Fruit fly (Drosophila melanogaster): Measurements from ENCODE around the gene neo.

Gene neo

dm6 chr3R:29859763-29860162 lies 40.8 kb downstream of the neo start (continued):
- TF ChIP-seq CG3163 (GFP tag; optimal IDR thresholded peaks at IDR 0.05) = no peak
- no peak for TF ChIP-seq CG14667 (GFP tag; IDR thresholded peaks at IDR 0.05)
- TF ChIP-seq sisA (GFP tag; IDR thresholded peaks at IDR 0.05) = no peak
- no peak for TF ChIP-seq CG6689 (GFP tag; IDR thresholded peaks at IDR 0.05)
- peak; percentile 7 for TF ChIP-seq twi (tag; optimal IDR thresholded peaks at IDR 0.05)
- TF ChIP-seq lov (optimal IDR thresholded peaks at IDR 0.05) = no peak
- no peak for TF ChIP-seq lov (GFP tag; IDR thresholded peaks at IDR 0.05)
- peak; percentile 68 for TF ChIP-seq Fer1 (GFP tag; optimal IDR thresholded peaks at IDR 0.05)
- TF ChIP-seq tap (tag; optimal IDR thresholded peaks at IDR 0.05) = no peak
- no peak for TF ChIP-seq Poxn (GFP tag; IDR thresholded peaks at IDR 0.05)
- no peak for TF ChIP-seq CG5953 (GFP tag; IDR thresholded peaks at IDR 0.05)
- no peak for TF ChIP-seq gsb (GFP tag; IDR thresholded peaks at IDR 0.05)
- no peak for TF ChIP-seq Bdp1 (GFP tag; optimal IDR thresholded peaks at IDR 0.05)
- TF ChIP-seq nerfin-2 (GFP tag; IDR thresholded peaks at IDR 0.05; ENCODE audit: partially characterized antibody) = peak; percentile 58; the same call in 1 of the 2 replicates
- TF ChIP-seq tup (GFP tag; optimal IDR thresholded peaks at IDR 0.05) = no peak
- peak; percentile 45 for TF ChIP-seq CG9817 (tag; optimal IDR thresholded peaks at IDR 0.05)
- TF ChIP-seq ash1 (GFP tag; optimal IDR thresholded peaks at IDR 0.05) = no peak
- TF ChIP-seq CG43689 (GFP tag; IDR thresholded peaks at IDR 0.05) = no peak
- no peak for TF ChIP-seq ro (GFP tag; IDR thresholded peaks at IDR 0.05)
- peak; percentile 31 for TF ChIP-seq CG1647 (GFP tag; optimal IDR thresholded peaks at IDR 0.05)
- peak; percentile 50 for TF ChIP-seq CG17359 (tag; optimal IDR thresholded peaks at IDR 0.05)
- TF ChIP-seq dmrt99B (tag; optimal IDR thresholded peaks at IDR 0.05) = no peak
- no peak for TF ChIP-seq maf-S (GFP tag; optimal IDR thresholded peaks at IDR 0.05)
- TF ChIP-seq en (GFP tag; optimal IDR thresholded peaks at IDR 0.05) = no peak
- TF ChIP-seq slou (GFP tag; optimal IDR thresholded peaks at IDR 0.05) = no peak
- no peak for TF ChIP-seq fd64A (GFP tag; optimal IDR thresholded peaks at IDR 0.05)
- TF ChIP-seq croc (GFP tag; conservative IDR thresholded peaks at IDR 0.05) = no peak
- TF ChIP-seq CG3847 (GFP tag; IDR thresholded peaks at IDR 0.05) = peak; percentile 49; the same call in 1 of the 2 replicates
- TF ChIP-seq B-H1 (GFP tag; IDR thresholded peaks at IDR 0.05) = peak; percentile 48; the same call in 1 of the 3 replicates
- peak in 1 of 2 experiments; percentile 54 for TF ChIP-seq Pdp1 (GFP tag; optimal IDR thresholded peaks at IDR 0.05)
- peak; percentile 54 for TF ChIP-seq Scr (GFP tag; IDR thresholded peaks at IDR 0.05; ENCODE audit: partially characterized antibody)
- TF ChIP-seq gcm2 (GFP tag; optimal IDR thresholded peaks at IDR 0.05) = no peak
- no peak for TF ChIP-seq HLHmδ (GFP tag; optimal IDR thresholded peaks at IDR 0.05)
- TF ChIP-seq CG14860 (GFP tag; IDR thresholded peaks at IDR 0.05; ENCODE audit: partially characterized antibody) = no peak
- peak; percentile 21 for TF ChIP-seq HLH54F (GFP tag; optimal IDR thresholded peaks at IDR 0.05)
- TF ChIP-seq Drgx (GFP tag; IDR thresholded peaks at IDR 0.05) = 0 out of 2 replicates have a peak, but pooled peaks have one; percentile 30
- TF ChIP-seq Asciz (GFP tag; optimal IDR thresholded peaks at IDR 0.05) = no peak
- TF ChIP-seq Dbx (GFP tag; IDR thresholded peaks at IDR 0.05) = peak; percentile 60; the same call in 1 of the 3 replicates
- peak in 1 of 2 experiments; percentile 60 for TF ChIP-seq dpn (GFP tag; optimal IDR thresholded peaks at IDR 0.05)
- TF ChIP-seq CG8089 (GFP tag; optimal IDR thresholded peaks at IDR 0.05) = no peak
- peak; percentile 81 for TF ChIP-seq Rfx (GFP tag; IDR thresholded peaks at IDR 0.05)
- no peak for TF ChIP-seq salm (tag; optimal IDR thresholded peaks at IDR 0.05)
- no peak for TF ChIP-seq CG10274 (GFP tag; optimal IDR thresholded peaks at IDR 0.05)
- TF ChIP-seq Blimp-1 (GFP tag; optimal IDR thresholded peaks at IDR 0.05) = peak; percentile 3
- no peak for TF ChIP-seq fru (optimal IDR thresholded peaks at IDR 0.05)
- TF ChIP-seq usp (GFP tag; optimal IDR thresholded peaks at IDR 0.05) = no peak
- no peak for TF ChIP-seq CG4730 (GFP tag; IDR thresholded peaks at IDR 0.05)
- no peak for TF ChIP-seq Nf-YB (GFP tag; optimal IDR thresholded peaks at IDR 0.05)
- TF ChIP-seq Spps (tag; optimal IDR thresholded peaks at IDR 0.05) = peak; percentile 5
- no peak for TF ChIP-seq H15 (GFP tag; IDR thresholded peaks at IDR 0.05)
- TF ChIP-seq CG1792 (GFP tag; optimal IDR thresholded peaks at IDR 0.05) = no peak
- TF ChIP-seq kay (GFP tag; optimal IDR thresholded peaks at IDR 0.05) = no peak

Data from whole organism, embryonic.